Worm (Caenorhabditis elegans): Measurements from ENCODE around the gene R04B5.1.
A peak's percentile ranks its signal among the peaks of the same experiment; 100 is the strongest.

R04B5.1 gene

DNA sequence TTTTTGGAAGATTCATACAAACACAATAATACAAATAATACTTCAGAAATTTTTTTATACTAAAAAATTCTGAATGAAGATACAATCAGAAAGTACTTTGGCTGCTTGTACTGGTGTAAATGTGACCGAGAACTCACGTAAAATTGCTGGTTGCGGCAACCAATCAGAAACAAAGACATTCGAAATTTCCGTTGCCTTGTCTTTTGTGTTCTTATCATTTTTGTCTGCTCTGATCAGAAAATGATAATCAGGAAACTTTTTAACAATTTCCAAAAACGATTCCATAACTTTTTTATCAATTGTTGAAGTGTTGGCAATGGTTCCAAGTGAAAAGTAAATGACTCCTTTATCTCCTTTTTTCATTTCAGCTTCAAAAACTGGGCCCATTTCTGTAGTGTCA is 18.8 kb upstream of the R04B5.1 start (continued):
- no peak for TF ChIP-seq hmg-11 (tag; optimal IDR thresholded peaks at IDR 0.05)

DNA sequence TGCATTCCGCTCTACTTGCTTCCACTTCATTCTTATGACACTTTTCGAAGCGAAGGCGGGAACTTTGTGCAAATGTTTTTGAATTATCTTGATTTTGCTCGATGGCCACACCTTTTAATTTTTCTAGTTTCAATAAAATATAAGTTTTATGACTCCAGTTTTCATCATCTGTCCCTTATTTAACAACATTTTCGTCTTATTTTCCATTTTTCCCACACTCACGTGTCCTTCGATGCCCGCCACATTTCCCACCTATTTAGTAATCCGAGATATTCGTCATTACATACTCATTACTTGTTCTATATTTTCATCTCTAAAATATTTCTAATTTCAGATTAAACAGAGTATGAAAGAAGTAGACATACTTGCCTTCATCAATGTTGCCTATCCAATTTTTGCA is 16.2 kb upstream of the R04B5.1 start, which contains the start of gene srd-49:
Gene srd-49 (plus strand): TSS at position 301 of the 400 bp plus-strand sequence.
- no peak for TF ChIP-seq unc-39 (tag; optimal IDR thresholded peaks at IDR 0.05)
- no peak for TF ChIP-seq daf-12 (tag; optimal IDR thresholded peaks at IDR 0.05)
- no peak for TF ChIP-seq snpc-4 (tag; optimal IDR thresholded peaks at IDR 0.05)
- TF ChIP-seq lin-15B (tag; optimal IDR thresholded peaks at IDR 0.05) = no peak
- TF ChIP-seq pqm-1 (tag; optimal IDR thresholded peaks at IDR 0.05) = no peak

DNA sequence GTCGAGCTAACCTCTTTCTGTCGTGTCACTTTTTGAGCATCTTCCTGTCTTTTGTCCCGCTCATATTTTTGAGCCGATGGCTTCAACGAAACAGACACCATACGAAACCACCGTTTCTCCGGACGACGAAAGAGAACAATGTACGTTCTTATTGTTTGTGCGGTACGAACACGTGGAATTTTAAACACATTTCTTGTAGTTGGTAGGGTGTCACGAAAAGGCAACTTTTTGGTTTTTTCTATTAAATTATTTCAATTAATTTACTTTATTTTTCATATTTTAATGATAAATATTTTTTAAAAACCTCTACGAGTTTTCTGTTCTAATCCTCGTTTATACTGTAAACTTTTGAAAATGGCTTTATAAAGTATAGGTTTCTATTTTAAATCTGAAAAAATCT is 13.0 kb upstream of the R04B5.1 start, which contains the start of gene R04B5.11:
Gene R04B5.11 (minus strand): TSS at position 101 of the 400 bp plus-strand sequence.
- TF ChIP-seq daf-12 (tag; optimal IDR thresholded peaks at IDR 0.05) (no peak), pqm-1 (tag; optimal IDR thresholded peaks at IDR 0.05) (no peak)

DNA sequence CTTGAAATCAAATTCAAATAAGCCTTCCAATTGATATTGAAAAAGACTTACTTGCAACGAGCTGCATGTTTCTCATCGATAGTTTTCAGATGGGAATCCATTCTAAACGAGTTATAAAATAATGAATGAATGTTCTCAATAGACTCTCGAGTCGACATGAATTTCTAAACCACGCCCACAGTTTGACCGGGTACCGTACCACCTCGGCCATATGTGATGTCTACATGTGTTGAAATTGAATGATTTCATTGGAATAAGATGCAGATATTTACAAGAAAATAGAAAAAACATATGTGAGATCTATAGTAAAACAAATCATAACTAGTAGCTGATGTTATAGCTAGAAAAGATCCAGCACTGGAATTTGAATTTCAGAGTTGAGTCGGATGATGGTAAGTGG is 12.3 kb upstream of the R04B5.1 start, which contains the start of gene R04B5.7:
Gene R04B5.7 (minus strand): TSS at position 101 of the 400 bp plus-strand sequence.
- TF ChIP-seq elt-1 (tag; optimal IDR thresholded peaks at IDR 0.05) (no peak), hmg-11 (tag; optimal IDR thresholded peaks at IDR 0.05) (no peak), ztf-11 (tag; optimal IDR thresholded peaks at IDR 0.05) (no peak), nhr-23 (tag; optimal IDR thresholded peaks at IDR 0.05) (no peak), pqm-1 (tag; optimal IDR thresholded peaks at IDR 0.05) (no peak), fkh-2 (tag; optimal IDR thresholded peaks at IDR 0.05) (no peak), ceh-16 (tag; optimal IDR thresholded peaks at IDR 0.05) (no peak), nfya-1 (tag; optimal IDR thresholded peaks at IDR 0.05; ENCODE audit: insufficient read depth) (no peak), R02D3.7 (tag; optimal IDR thresholded peaks at IDR 0.05) (no peak), aly-2 (tag; optimal IDR thresholded peaks at IDR 0.05) (no peak), nhr-25 (tag; optimal IDR thresholded peaks at IDR 0.05) (no peak), nhr-11 (tag; optimal IDR thresholded peaks at IDR 0.05) (no peak), elt-2 (tag; optimal IDR thresholded peaks at IDR 0.05) (no peak)

DNA sequence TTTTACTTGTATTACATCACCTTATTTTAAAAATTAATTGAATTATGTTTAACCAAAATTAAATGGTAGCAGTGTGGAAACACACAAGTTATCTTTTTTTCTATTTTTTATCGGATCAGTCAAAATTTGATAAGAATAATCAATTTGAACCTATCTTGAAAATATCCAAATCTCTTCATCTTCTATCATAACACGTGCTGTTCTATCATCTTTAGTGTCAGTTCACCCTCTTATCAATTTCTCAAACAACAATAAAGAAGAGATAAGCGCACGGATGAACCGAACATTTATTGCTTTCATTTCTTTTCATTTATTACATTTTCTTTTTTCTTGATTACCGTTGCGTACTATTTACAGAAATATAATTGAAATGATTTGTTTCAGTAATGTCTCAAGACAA is 9.0 kb upstream of the R04B5.1 start, which contains the start of gene R04B5.5:
Gene R04B5.5 (plus strand): TSS at position 378 of the 400 bp plus-strand sequence.
- no peak for TF ChIP-seq fos-1 (tag; optimal IDR thresholded peaks at IDR 0.05)
- TF ChIP-seq nhr-23 (tag; optimal IDR thresholded peaks at IDR 0.05) = peak; percentile 60
- TF ChIP-seq nhr-43 (tag; optimal IDR thresholded peaks at IDR 0.05; ENCODE audit: poor library complexity, severe bottlenecking) = peak; percentile 59
- peak; percentile 39 for TF ChIP-seq jun-1 (tag; optimal IDR thresholded peaks at IDR 0.05)
- TF ChIP-seq mdl-1 (tag; optimal IDR thresholded peaks at IDR 0.05) = peak; percentile 18
- TF ChIP-seq pqm-1 (tag; optimal IDR thresholded peaks at IDR 0.05) = peak; percentile 81
- TF ChIP-seq elt-2 (tag; optimal IDR thresholded peaks at IDR 0.05) = peak; percentile 91
- no peak for TF ChIP-seq ZK546.5 (tag; optimal IDR thresholded peaks at IDR 0.05)
- no peak for TF ChIP-seq egl-5 (tag; optimal IDR thresholded peaks at IDR 0.05)
- TF ChIP-seq ceh-28 (tag; optimal IDR thresholded peaks at IDR 0.05) = peak; percentile 2
- peak; percentile 61 for TF ChIP-seq ztf-4 (tag; optimal IDR thresholded peaks at IDR 0.05)
- no peak for TF ChIP-seq ceh-16 (tag; optimal IDR thresholded peaks at IDR 0.05)
- no peak for TF ChIP-seq elt-1 (tag; optimal IDR thresholded peaks at IDR 0.05)
- peak in 1 of 3 experiments; percentile 71 for TF ChIP-seq elt-3 (tag; optimal IDR thresholded peaks at IDR 0.05)
- TF ChIP-seq hmg-11 (tag; optimal IDR thresholded peaks at IDR 0.05) = no peak
- peak; percentile 62 for TF ChIP-seq nhr-76 (tag; optimal IDR thresholded peaks at IDR 0.05)
- no peak for TF ChIP-seq zag-1 (tag; optimal IDR thresholded peaks at IDR 0.05)
- no peak for TF ChIP-seq eor-1 (tag; optimal IDR thresholded peaks at IDR 0.05)

DNA sequence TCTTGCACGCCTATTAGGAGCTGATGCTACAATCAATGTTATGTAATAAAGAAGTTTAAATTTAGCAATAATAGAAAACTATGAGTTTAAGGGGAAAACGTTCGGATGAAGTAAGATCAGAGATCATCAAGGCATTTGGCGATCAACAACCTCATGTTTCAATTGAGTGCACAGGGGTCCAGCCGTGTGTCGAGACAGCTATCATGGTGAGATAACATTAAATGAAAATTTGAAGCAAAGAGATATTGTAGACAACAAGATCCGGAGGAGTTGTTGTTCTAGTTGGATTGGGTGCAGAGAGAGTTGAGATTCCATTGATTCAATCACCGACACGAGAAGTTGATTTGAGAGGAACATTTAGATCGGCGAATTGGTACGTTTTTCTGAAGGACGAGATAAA is 8.0 kb upstream of the R04B5.1 start:
- TF ChIP-seq nhr-76 (tag; optimal IDR thresholded peaks at IDR 0.05) (peak; percentile 35), lin-15B (tag; optimal IDR thresholded peaks at IDR 0.05) (no peak)

DNA sequence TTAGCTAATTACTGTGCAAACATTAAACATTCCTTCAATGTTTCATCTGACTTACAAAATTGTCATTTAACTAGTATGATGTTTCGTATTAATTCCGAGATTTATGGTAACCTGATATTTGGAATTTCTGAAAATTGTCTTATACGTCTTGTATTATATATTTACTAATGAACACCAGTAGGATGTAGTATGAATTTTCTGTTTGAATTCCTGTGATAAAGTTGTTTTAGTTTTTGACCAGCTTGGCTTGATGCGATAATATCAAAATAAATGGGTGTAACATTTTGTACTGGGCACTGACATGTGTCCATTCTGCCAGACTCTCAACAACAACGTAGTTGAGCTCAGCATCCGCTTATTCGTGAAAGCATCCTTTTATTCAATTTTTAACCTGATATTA is 6.7 kb upstream of the R04B5.1 start, which contains the start of gene R04B5.6:
Gene R04B5.6 (plus strand): TSS at position 301 of the 400 bp plus-strand sequence.
- no peak for TF ChIP-seq daf-12 (tag; optimal IDR thresholded peaks at IDR 0.05)
- no peak for TF ChIP-seq unc-39 (tag; optimal IDR thresholded peaks at IDR 0.05)
- TF ChIP-seq nhr-76 (tag; optimal IDR thresholded peaks at IDR 0.05) = peak; percentile 63
- no peak for TF ChIP-seq unc-62 (GFP tag; optimal IDR thresholded peaks at IDR 0.05)
- no peak for TF ChIP-seq lin-39 (tag; optimal IDR thresholded peaks at IDR 0.05)
- peak; percentile 18 for TF ChIP-seq ztf-4 (tag; optimal IDR thresholded peaks at IDR 0.05)
